Fruit fly (Drosophila melanogaster): ENCODE results near the gene Lip1.

Gene Lip1

DNA sequence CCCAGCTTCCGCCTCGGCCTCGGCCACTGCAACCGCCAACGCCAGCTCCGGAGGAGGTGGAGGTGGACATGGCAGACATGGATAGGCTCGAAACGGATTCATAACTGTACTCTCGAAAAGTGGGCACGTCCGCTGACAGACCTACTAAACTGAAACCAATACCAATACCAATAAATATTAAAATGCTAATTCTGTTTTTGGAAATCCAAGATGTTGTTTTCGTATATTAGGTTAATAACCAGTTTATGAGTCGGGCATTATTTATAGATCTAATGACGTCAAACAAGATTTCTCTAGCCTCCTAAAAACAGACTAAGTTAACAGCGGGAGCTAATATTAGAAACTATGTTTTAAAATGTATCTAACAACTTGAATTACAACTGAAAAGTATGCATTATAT, 19.1 kb downstream of the Lip1 start (continued):
- TF ChIP-seq toy (GFP tag; IDR thresholded peaks at IDR 0.05) (no peak), ranshi (GFP tag; IDR thresholded peaks at IDR 0.05) (no peak), tx (GFP tag; optimal IDR thresholded peaks at IDR 0.05) (no peak), CG10321 (GFP tag; IDR thresholded peaks at IDR 0.05) (no peak), pros (GFP tag; optimal IDR thresholded peaks at IDR 0.05) (peak; percentile 42), chinmo (GFP tag; IDR thresholded peaks at IDR 0.05; ENCODE audit: partially characterized antibody) (0 out of 4 replicates have a peak, but pooled peaks have one; percentile 50), abd-A (tag; optimal IDR thresholded peaks at IDR 0.05) (peak; percentile 95), B-H2 (GFP tag; optimal IDR thresholded peaks at IDR 0.05) (no peak), gcm (GFP tag; optimal IDR thresholded peaks at IDR 0.05) (no peak), maf-S (GFP tag; optimal IDR thresholded peaks at IDR 0.05) (no peak), bbx (GFP tag; IDR thresholded peaks at IDR 0.05; ENCODE audit: partially characterized antibody) (no peak), vvl (GFP tag; IDR thresholded peaks at IDR 0.05) (peak; percentile 69; the same call in 1 of the 2 replicates), chn (GFP tag; optimal IDR thresholded peaks at IDR 0.05) (no peak), h (optimal IDR thresholded peaks at IDR 0.05) (no peak), E2f1 (GFP tag; IDR thresholded peaks at IDR 0.05) (no peak), slbo (GFP tag; IDR thresholded peaks at IDR 0.05) (0 out of 2 replicates have a peak, but pooled peaks have one; percentile 16), Vsx1 (GFP tag; optimal IDR thresholded peaks at IDR 0.05) (peak; percentile 12), Drgx (GFP tag; IDR thresholded peaks at IDR 0.05) (no peak), Med (GFP tag) (no peak), chif (GFP tag; optimal IDR thresholded peaks at IDR 0.05) (no peak)

DNA sequence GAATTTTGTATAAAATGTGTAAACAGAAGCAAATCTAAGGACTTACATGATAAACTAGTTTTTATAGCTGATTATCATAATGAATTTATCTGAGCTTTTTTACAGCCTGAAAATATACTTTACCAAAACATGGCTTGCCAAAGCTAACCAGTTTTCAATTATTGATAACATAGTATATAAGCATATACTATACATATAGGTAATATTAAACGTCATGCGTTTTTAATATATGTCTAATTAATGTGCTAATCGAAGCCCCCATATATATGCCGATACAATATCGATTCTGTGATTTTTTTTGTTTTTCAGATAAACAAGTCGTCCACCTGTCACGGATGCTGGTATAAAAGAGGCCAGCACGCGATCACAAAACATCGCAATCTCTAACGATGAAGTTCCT, 19.7 kb downstream of the Lip1 start, which contains the start of gene CG17107:
TSS of gene CG17107 (plus strand) at position 301 of the 400 bp plus-strand sequence.
- no peak for TF ChIP-seq wdn (GFP tag; IDR thresholded peaks at IDR 0.05)
- TF ChIP-seq mam (GFP tag; optimal IDR thresholded peaks at IDR 0.05): no peak
- TF ChIP-seq rib (GFP tag; IDR thresholded peaks at IDR 0.05): no peak
- TF ChIP-seq CG15269 (tag; optimal IDR thresholded peaks at IDR 0.05): no peak
- no peak for TF ChIP-seq CG3726 (GFP tag; IDR thresholded peaks at IDR 0.05)

DNA sequence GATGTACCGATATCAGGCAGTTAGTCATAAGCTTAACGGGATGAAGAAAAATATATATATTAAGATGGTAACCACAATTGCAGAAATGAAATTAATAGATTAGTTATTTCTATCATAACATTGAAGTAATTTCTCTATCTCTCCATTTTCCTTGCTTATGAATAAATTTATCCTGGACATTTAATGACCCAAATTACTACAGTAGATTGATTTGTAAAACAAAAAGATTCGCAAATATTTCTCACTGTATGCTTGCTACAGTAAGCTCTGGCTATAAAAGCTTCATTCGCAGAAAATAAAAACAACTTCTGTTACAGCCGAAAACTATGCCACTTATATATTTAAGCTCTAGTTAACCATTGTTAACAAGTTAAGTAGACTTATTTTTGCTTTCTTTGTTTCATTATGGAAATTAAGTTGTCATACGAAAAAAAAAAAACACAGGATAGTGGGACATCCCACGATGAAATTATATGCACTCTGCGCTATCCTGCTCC, 20.7 kb downstream of the Lip1 start, which contains the start of gene CG17105:
TSS of gene CG17105 (plus strand) at position 447 of the 497 bp plus-strand sequence.
- no peak for TF ChIP-seq E2f1 (GFP tag; IDR thresholded peaks at IDR 0.05)
- TF ChIP-seq CG3281 (GFP tag; optimal IDR thresholded peaks at IDR 0.05): peak; percentile 3
- TF ChIP-seq CG15601 (tag; optimal IDR thresholded peaks at IDR 0.05): no peak
- peak; percentile 57 for TF ChIP-seq Med (GFP tag)
- TF ChIP-seq row (GFP tag; IDR thresholded peaks at IDR 0.05): 0 out of 3 replicates have a peak, but pooled peaks have one; percentile 19
- no peak for TF ChIP-seq Rfx (GFP tag; IDR thresholded peaks at IDR 0.05)
- TF ChIP-seq grau (tag; optimal IDR thresholded peaks at IDR 0.05): peak; percentile 80
- TF ChIP-seq zfh1 (GFP tag; IDR thresholded peaks at IDR 0.05): no peak
- TF ChIP-seq CG2120 (GFP tag; optimal IDR thresholded peaks at IDR 0.05): peak; percentile 15
- peak; percentile 26 for TF ChIP-seq unpg (GFP tag; optimal IDR thresholded peaks at IDR 0.05)
- no peak for TF ChIP-seq CG30431 (GFP tag; optimal IDR thresholded peaks at IDR 0.05)
- TF ChIP-seq bcd (GFP tag; optimal IDR thresholded peaks at IDR 0.05): peak; percentile 3
- TF ChIP-seq Dfd (GFP tag; optimal IDR thresholded peaks at IDR 0.05): no peak
- peak; percentile 11 for TF ChIP-seq CG11504 (tag; optimal IDR thresholded peaks at IDR 0.05)
- no peak for TF ChIP-seq shn (GFP tag; optimal IDR thresholded peaks at IDR 0.05)
- TF ChIP-seq PHDP (tag; optimal IDR thresholded peaks at IDR 0.05): peak; percentile 15
- TF ChIP-seq CG15269 (tag; optimal IDR thresholded peaks at IDR 0.05): peak; percentile 14
- TF ChIP-seq Fer3 (tag; optimal IDR thresholded peaks at IDR 0.05): peak; percentile 6
- TF ChIP-seq Dll (GFP tag; IDR thresholded peaks at IDR 0.05; ENCODE audit: partially characterized antibody): no peak
- peak; percentile 8 for TF ChIP-seq dmrt99B (tag; optimal IDR thresholded peaks at IDR 0.05)
- peak; percentile 24 for TF ChIP-seq Sox102F (GFP tag; optimal IDR thresholded peaks at IDR 0.05)
- TF ChIP-seq CG32532 (GFP tag; IDR thresholded peaks at IDR 0.05): peak; percentile 9; the same call in 1 of the 2 replicates
- no peak for TF ChIP-seq ssp (GFP tag; IDR thresholded peaks at IDR 0.05)
- TF ChIP-seq CG2678 (tag; optimal IDR thresholded peaks at IDR 0.05): peak; percentile 10
- TF ChIP-seq GATAe (GFP tag; conservative IDR thresholded peaks at IDR 0.05): no peak
- TF ChIP-seq Poxn (GFP tag; IDR thresholded peaks at IDR 0.05): no peak
- peak in 1 of 2 experiments; percentile 56 for TF ChIP-seq Hr51 (GFP tag; optimal IDR thresholded peaks at IDR 0.05)
